Worm (Caenorhabditis elegans) whole organism, late embryonic: ENCODE measurements around the gene F22B5.5.

Experiments used
- C08G9.2 ChIP-seq: sonication (generic microtip); optimal IDR thresholded peaks from 2 replicates; lab custom pipeline; 2016; ENCODE audit warnings: mild to moderate bottlenecking, missing genetic modification characterization, moderate library complexity, missing compliant biosample characterization
- ahr-1 ChIP-seq: sonication (generic microtip); optimal IDR thresholded peaks from 2 replicates; lab custom pipeline; 2016; ENCODE audit warnings: missing genetic modification characterization, missing compliant biosample characterization
- ceh-45 ChIP-seq: fragments of 200-800 bp; sonication (Bioruptor generic); IDR thresholded peaks from 2 replicates; pipeline ENCODE4 v1.3.6; 2022; ENCODE audit warnings: missing genetic modification reagents, missing genetic modification characterization, missing compliant biosample characterization
- ceh-48 ChIP-seq: sonication (generic microtip); optimal IDR thresholded peaks from 2 replicates; lab custom pipeline; 2016; ENCODE audit warnings: missing genetic modification characterization, inconsistent platforms, missing compliant biosample characterization
- ceh-9 ChIP-seq: sonication (generic microtip); optimal IDR thresholded peaks from 2 replicates; lab custom pipeline; 2016; ENCODE audit warnings: mild to moderate bottlenecking, missing genetic modification characterization, inconsistent platforms, missing compliant biosample characterization
- ets-4 ChIP-seq: sonication (generic microtip); optimal IDR thresholded peaks from 2 replicates; lab custom pipeline; 2016; ENCODE audit warnings: missing genetic modification characterization, missing compliant biosample characterization
- lim-6 ChIP-seq: sonication (generic microtip); optimal IDR thresholded peaks from 2 replicates; lab custom pipeline; 2016; ENCODE audit warnings: missing genetic modification characterization, missing compliant biosample characterization
- pag-3 ChIP-seq: sonication (generic microtip); optimal IDR thresholded peaks from 2 replicates; lab custom pipeline; 2016; ENCODE audit warnings: missing compliant biosample characterization, missing genetic modification characterization, borderline replicate concordance
- pat-9 ChIP-seq: fragments of 200-800 bp; sonication (Bioruptor generic); optimal IDR thresholded peaks from 2 replicates; lab custom pipeline; 2018; ENCODE audit warnings: mild to moderate bottlenecking, missing genetic modification characterization, moderate library complexity, missing compliant biosample characterization
- sox-2 ChIP-seq: fragments of 200-800 bp; sonication (Bioruptor generic); IDR thresholded peaks from 2 replicates; pipeline ENCODE4 v1.3.6; 2022; ENCODE audit warnings: missing genetic modification reagents, missing genetic modification characterization, missing compliant biosample characterization
- syd-9 ChIP-seq: sonication (generic microtip); optimal IDR thresholded peaks from 2 replicates; lab custom pipeline; 2016; ENCODE audit warnings: mild to moderate bottlenecking, missing genetic modification characterization, moderate library complexity, missing compliant biosample characterization
- tbx-7 ChIP-seq: sonication (generic microtip); optimal IDR thresholded peaks from 2 replicates; lab custom pipeline; 2016; ENCODE audit warnings: missing genotype, missing genetic modification characterization, missing compliant biosample characterization

DNA sequence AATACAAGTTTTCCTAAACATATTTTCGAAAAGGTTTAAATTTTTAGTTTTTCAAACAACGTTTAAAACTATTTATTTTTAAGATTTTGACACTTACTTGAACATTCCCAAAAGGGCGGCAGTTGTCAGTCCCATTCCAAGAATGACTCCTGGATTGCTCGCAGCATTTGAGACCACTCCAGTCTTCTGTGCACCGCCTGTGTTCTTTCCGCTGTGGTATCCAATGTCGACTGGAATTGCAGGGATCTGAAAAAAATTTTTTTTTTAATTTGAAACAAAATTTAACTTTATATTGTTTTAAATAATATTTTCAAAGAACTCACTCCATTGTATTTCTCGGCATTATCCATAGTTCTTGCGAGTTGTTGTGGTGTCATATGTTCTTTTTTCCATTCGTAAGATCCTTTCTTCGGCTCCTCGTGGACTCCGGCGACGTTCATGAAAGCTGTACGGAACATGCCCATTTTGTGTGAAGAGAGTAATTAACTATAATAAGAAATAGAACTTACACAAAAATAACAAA, 27.4 kb upstream of the F22B5.5 start, which contains the start of gene M05D6.5:
- TF ChIP-seq syd-9 (tag; lab: Kevin White, UChicago): no peak
- no peak for TF ChIP-seq tbx-7 (tag; lab: Kevin White, UChicago)
- TF ChIP-seq ets-4 (tag; lab: Kevin White, UChicago): no peak
- TF ChIP-seq ceh-45: no peak
- no peak for TF ChIP-seq ceh-48 (tag; lab: Kevin White, UChicago)
- TF ChIP-seq ahr-1 (tag; lab: Kevin White, UChicago): no peak
- TF ChIP-seq ceh-9 (tag; lab: Kevin White, UChicago): no peak
- TF ChIP-seq sox-2: no peak
- TF ChIP-seq lim-6 (tag; lab: Kevin White, UChicago): no peak
- TF ChIP-seq C08G9.2 (tag; lab: Kevin White, UChicago): no peak
- TF ChIP-seq pag-3 (tag; lab: Kevin White, UChicago): no peak
- no peak for TF ChIP-seq pat-9
